Fruit fly (Drosophila melanogaster) whole organism: ENCODE results near the gene CG13137.

Experiments used
- CG8478 ChIP-seq: fragments of >200 bp; optimal IDR thresholded peaks from 2 replicates; lab custom pipeline; 2018; ENCODE audit warnings: inconsistent platforms
- EcR ChIP-seq, 2 experiments: fragments of >200 bp; optimal IDR thresholded peaks; 2 replicates each; lab custom pipeline; 2017; ENCODE audit warnings: missing biosample characterization in 2 of 2, missing genetic modification characterization in 2 of 2, missing genetic modification reagents in 2 of 2
- pan ChIP-seq: fragments of >200 bp; optimal IDR thresholded peaks from 2 replicates; lab custom pipeline; 2017
- psq ChIP-seq: fragments of >200 bp; optimal IDR thresholded peaks from 2 replicates; lab custom pipeline; 2017

- TF ChIP-seq EcR (GFP tag; optimal IDR thresholded peaks at IDR 0.05; lab: Kevin White, UChicago), result no peak
- no peak for TF ChIP-seq psq
- no peak for TF ChIP-seq pan (lab: Kevin White, UChicago)
- no peak for TF ChIP-seq CG8478 (lab: Kevin White, UChicago)
Measured at dm6 chr2L:10146723-10147475, 25.6 kb upstream of the CG13137 start.
